Fruit fly (Drosophila melanogaster) whole organism, adult: ENCODE data around the gene CycG.

Experiments used
- CG12768 ChIP-seq: fragments of 200-800 bp; sonication (Bioruptor generic); optimal IDR thresholded peaks from 2 replicates; lab custom pipeline; 2017; ENCODE audit warnings: missing biosample characterization, missing genetic modification characterization, mild to moderate bottlenecking, moderate library complexity, missing genetic modification reagents
- CG1620 ChIP-seq: fragments of 200-800 bp; sonication (Bioruptor generic); optimal IDR thresholded peaks from 2 replicates; lab custom pipeline; 2016; ENCODE audit warnings: missing biosample characterization, missing genetic modification characterization
- CG33017 ChIP-seq: fragments of 200-800 bp; sonication (Bioruptor generic); optimal IDR thresholded peaks from 2 replicates; lab custom pipeline; 2018; ENCODE audit warnings: missing biosample characterization, mild to moderate bottlenecking, missing genetic modification characterization, moderate library complexity
- CG7045 ChIP-seq: fragments of 200-800 bp; sonication (Bioruptor generic); optimal IDR thresholded peaks from 2 replicates; lab custom pipeline; 2017; ENCODE audit warnings: missing biosample characterization, mild to moderate bottlenecking, missing genetic modification characterization
- CG7101 ChIP-seq: fragments of 200-800 bp; sonication (Bioruptor generic); optimal IDR thresholded peaks from 2 replicates; lab custom pipeline; 2018; ENCODE audit warnings: missing biosample characterization, mild to moderate bottlenecking, missing genetic modification characterization, moderate library complexity
- Mnt ChIP-seq: fragments of 200-800 bp; sonication (Bioruptor generic); optimal IDR thresholded peaks from 2 replicates; lab custom pipeline; 2016; ENCODE audit warnings: missing biosample characterization, mild to moderate bottlenecking, missing genetic modification characterization
- bab1 ChIP-seq: fragments of 200-800 bp; sonication (Bioruptor generic); optimal IDR thresholded peaks from 3 replicates; lab custom pipeline; 2019; ENCODE audit warnings: missing biosample characterization, mild to moderate bottlenecking, missing genetic modification characterization, moderate library complexity
- cic ChIP-seq: fragments of 200-800 bp; sonication (Bioruptor generic); optimal IDR thresholded peaks from 2 replicates; lab custom pipeline; 2017; ENCODE audit warnings: missing biosample characterization, mild to moderate bottlenecking, missing genetic modification characterization, moderate library complexity
- kay ChIP-seq: fragments of 200-800 bp; sonication (Bioruptor generic); peaks from one replicate; lab custom pipeline; 2016; ENCODE audit warnings: missing biosample characterization, missing genetic modification characterization, borderline replicate concordance
- ovo ChIP-seq: fragments of 200-800 bp; sonication (Bioruptor generic); optimal IDR thresholded peaks from 2 replicates; lab custom pipeline; 2016; ENCODE audit warnings: missing biosample characterization, missing genetic modification characterization
- pad ChIP-seq: fragments of 200-800 bp; sonication (Bioruptor generic); optimal IDR thresholded peaks from 3 replicates; lab custom pipeline; 2017; ENCODE audit warnings: missing biosample characterization, missing genetic modification characterization, mild to moderate bottlenecking, moderate library complexity, missing genetic modification reagents
- tj ChIP-seq: fragments of 200-800 bp; sonication (Bioruptor generic); optimal IDR thresholded peaks from 3 replicates; lab custom pipeline; 2017; ENCODE audit warnings: missing biosample characterization, mild to moderate bottlenecking, missing genetic modification characterization, moderate library complexity
- toe ChIP-seq: fragments of 200-800 bp; sonication (Bioruptor generic); optimal IDR thresholded peaks from 2 replicates; lab custom pipeline; 2016; ENCODE audit warnings: missing biosample characterization, missing genetic modification characterization

DNA sequence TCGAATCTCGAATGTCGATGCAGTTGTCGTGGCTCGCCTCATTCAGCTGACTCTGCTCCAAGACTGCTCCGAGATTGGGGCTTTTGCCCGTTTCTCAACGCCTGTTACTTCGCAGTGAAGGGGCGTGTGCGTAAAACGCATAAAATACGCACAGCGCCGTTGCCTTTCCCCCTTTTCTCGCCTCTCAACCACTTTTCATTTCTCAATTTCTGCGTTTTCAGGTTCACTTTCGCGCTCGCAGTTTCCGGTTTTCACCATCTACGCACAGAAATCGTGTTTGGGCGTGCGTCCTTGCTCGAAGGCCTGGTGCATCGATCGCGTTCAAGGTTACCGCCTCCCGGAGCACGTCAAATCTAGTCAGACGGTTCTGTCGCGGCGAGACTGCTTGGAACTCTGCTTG is 52.7 kb downstream of the CycG start:
- TF ChIP-seq Mnt (GFP tag; lab: Kevin White, UChicago) (no peak), CG12768 (GFP tag; lab: Kevin White, UChicago) (no peak), pad (GFP tag; lab: Kevin White, UChicago) (no peak), CG7045 (GFP tag; lab: Kevin White, UChicago) (no peak), kay (GFP tag; lab: Kevin White, UChicago) (no peak), CG33017 (tag; lab: Kevin White, UChicago) (no peak), ovo (GFP tag; lab: Kevin White, UChicago) (no peak), toe (GFP tag; lab: Kevin White, UChicago) (no peak), CG7101 (tag; lab: Kevin White, UChicago) (no peak), tj (GFP tag; lab: Kevin White, UChicago) (no peak), CG1620 (no peak), cic (GFP tag; lab: Kevin White, UChicago) (no peak), bab1 (GFP tag; lab: Kevin White, UChicago) (no peak)
